Worm (Caenorhabditis elegans) whole organism, L1 larva: Measurements from ENCODE around the gene let-716.

ENCODE experiments used
- C16A3.4 ChIP-seq: fragments of 150-350 bp; optimal IDR thresholded peaks from 2 replicates; lab custom pipeline; 2014; ENCODE audit warnings: missing biosample characterization, missing genetic modification characterization
- C34B4.2 ChIP-seq: sonication (generic microtip); optimal IDR thresholded peaks from 2 replicates; lab custom pipeline; 2017; ENCODE audit warnings: mild to moderate bottlenecking, missing genetic modification characterization, missing compliant biosample characterization
- Y116A8C.19 ChIP-seq: sonication (generic microtip); optimal IDR thresholded peaks from 2 replicates; lab custom pipeline; 2016; ENCODE audit warnings: missing compliant biosample characterization, missing genetic modification characterization, borderline replicate concordance
- alr-1 ChIP-seq: fragments of 200-800 bp; sonication (Bioruptor generic); optimal IDR thresholded peaks from 2 replicates; lab custom pipeline; 2018; ENCODE audit warnings: borderline replicate concordance, mild to moderate bottlenecking, missing genetic modification characterization, missing compliant biosample characterization
- aly-2 ChIP-seq: fragments of 150-350 bp; optimal IDR thresholded peaks from 2 replicates; lab custom pipeline; 2014; ENCODE audit warnings: missing biosample characterization, missing genetic modification characterization
- ama-1 ChIP-seq: fragments of 150-350 bp; optimal IDR thresholded peaks from 2 replicates; lab custom pipeline; 2014
- ceh-63 ChIP-seq: fragments of 200-800 bp; sonication (Bioruptor generic); optimal IDR thresholded peaks from 2 replicates; lab custom pipeline; 2018; ENCODE audit warnings: mild to moderate bottlenecking, missing genetic modification characterization, missing compliant biosample characterization
- ceh-8 ChIP-seq: fragments of 200-800 bp; sonication (Bioruptor generic); optimal IDR thresholded peaks from 2 replicates; lab custom pipeline; 2018; ENCODE audit warnings: mild to moderate bottlenecking, missing genetic modification characterization, moderate library complexity, missing compliant biosample characterization
- ceh-88 ChIP-seq: fragments of 200-800 bp; sonication (Bioruptor generic); IDR thresholded peaks from 2 replicates; pipeline ENCODE4 v1.3.6; 2022; ENCODE audit warnings: missing genetic modification characterization, missing compliant biosample characterization
- ceh-90 ChIP-seq: sonication (generic microtip); optimal IDR thresholded peaks from 2 replicates; lab custom pipeline; 2016; ENCODE audit warnings: missing genetic modification characterization, missing compliant biosample characterization
- ces-1 ChIP-seq: fragments of 150-350 bp; optimal IDR thresholded peaks from 2 replicates; lab custom pipeline; 2014; ENCODE audit warnings: missing biosample characterization, missing genetic modification reagents, missing genetic modification characterization
- efl-3 ChIP-seq: fragments of 200-800 bp; sonication (Bioruptor generic); optimal IDR thresholded peaks from 2 replicates; lab custom pipeline; 2018; ENCODE audit warnings: mild to moderate bottlenecking, missing genetic modification characterization, missing compliant biosample characterization
- egl-27 ChIP-seq, 2 experiments: fragments of 150-350 bp in 1 of 2; sonication (generic microtip); optimal IDR thresholded peaks; 3 replicates each; lab custom pipeline; 2017 to 2018; ENCODE audit warnings: missing biosample characterization in 2 of 2, missing genetic modification characterization in 2 of 2, missing genetic modification reagents in 2 of 2
- elt-2 ChIP-seq: sonication (generic microtip); optimal IDR thresholded peaks from 2 replicates; lab custom pipeline; 2016; ENCODE audit warnings: missing genetic modification characterization, mild to moderate bottlenecking, inconsistent platforms, missing compliant biosample characterization, missing genetic modification reagents
- fkh-10 ChIP-seq: sonication (generic microtip); optimal IDR thresholded peaks from 2 replicates; lab custom pipeline; 2017; ENCODE audit warnings: missing biosample characterization, missing genetic modification reagents, missing genetic modification characterization
- fkh-4 ChIP-seq: sonication (generic microtip); optimal IDR thresholded peaks from 2 replicates; lab custom pipeline; 2016; ENCODE audit warnings: missing compliant biosample characterization, missing genetic modification characterization, borderline replicate concordance
- fkh-8 ChIP-seq: sonication (generic microtip); optimal IDR thresholded peaks from 2 replicates; lab custom pipeline; 2016; ENCODE audit warnings: mild to moderate bottlenecking, missing genetic modification characterization, missing compliant biosample characterization
- irx-1 ChIP-seq: sonication (generic microtip); optimal IDR thresholded peaks from 2 replicates; lab custom pipeline; 2016; ENCODE audit warnings: missing genetic modification characterization, missing compliant biosample characterization
- isw-1 ChIP-seq: fragments of 200-800 bp; sonication (Bioruptor generic); IDR thresholded peaks from 2 replicates; pipeline ENCODE4 v1.3.6; 2022; ENCODE audit warnings: missing genetic modification characterization, missing compliant biosample characterization
- jun-1 ChIP-seq: fragments of 150-350 bp; optimal IDR thresholded peaks from 2 replicates; lab custom pipeline; 2014; ENCODE audit warnings: missing biosample characterization, missing genetic modification reagents, missing genetic modification characterization
- lin-13 ChIP-seq: fragments of 150-350 bp; optimal IDR thresholded peaks from 2 replicates; lab custom pipeline; 2014; ENCODE audit warnings: missing biosample characterization, missing genetic modification reagents, missing genetic modification characterization
- lin-14 ChIP-seq: fragments of 200-800 bp; sonication (Bioruptor generic); optimal IDR thresholded peaks from 2 replicates; lab custom pipeline; 2018; ENCODE audit warnings: mild to moderate bottlenecking, missing genetic modification characterization, moderate library complexity, missing compliant biosample characterization
- lin-15B ChIP-seq: fragments of 150-350 bp; sonication (generic microtip); optimal IDR thresholded peaks from 3 replicates; lab custom pipeline; 2014; ENCODE audit warnings: missing biosample characterization, missing genetic modification characterization
- lin-35 ChIP-seq, 2 experiments: fragments of 150-350 bp; optimal IDR thresholded peaks; 2 replicates each; lab custom pipeline; 2014; ENCODE audit warnings: missing biosample characterization in 2 of 2, missing genetic modification characterization in 2 of 2, missing genetic modification reagents in 2 of 2
- lir-3 ChIP-seq: sonication (generic microtip); optimal IDR thresholded peaks from 2 replicates; lab custom pipeline; 2016; ENCODE audit warnings: mild to moderate bottlenecking, missing genetic modification characterization, moderate library complexity, missing compliant biosample characterization; ENCODE audit not compliant: poor library complexity
- lsy-2 ChIP-seq, 2 experiments: fragments of 150-350 bp; optimal IDR thresholded peaks; 2 replicates each; lab custom pipeline; 2014; ENCODE audit warnings: missing biosample characterization in 2 of 2, missing genetic modification characterization in 2 of 2
- mdl-1 ChIP-seq, 2 experiments: fragments of 150-350 bp; optimal IDR thresholded peaks; 2 replicates each; lab custom pipeline; 2014 to 2017; ENCODE audit warnings: missing biosample characterization in 2 of 2, missing genetic modification characterization in 2 of 2, inconsistent platforms in 1 of 2
- mef-2 ChIP-seq: fragments of 150-350 bp; optimal IDR thresholded peaks from 2 replicates; lab custom pipeline; 2014; ENCODE audit warnings: missing biosample characterization, missing genetic modification characterization
- nhr-12 ChIP-seq: sonication (generic microtip); optimal IDR thresholded peaks from 2 replicates; lab custom pipeline; 2017; ENCODE audit warnings: missing biosample characterization, missing genetic modification characterization
- nhr-19 ChIP-seq: fragments of 200-800 bp; sonication (Bioruptor generic); conservative IDR thresholded peaks from 2 replicates; pipeline ENCODE4 v1.3.6; 2022; ENCODE audit warnings: missing genetic modification characterization, missing compliant biosample characterization
- nhr-237 ChIP-seq: fragments of 150-350 bp; optimal IDR thresholded peaks from 2 replicates; lab custom pipeline; 2014; ENCODE audit warnings: missing biosample characterization, missing genetic modification characterization
- nhr-71 ChIP-seq: sonication (generic microtip); optimal IDR thresholded peaks from 2 replicates; lab custom pipeline; 2016; ENCODE audit warnings: mild to moderate bottlenecking, missing genetic modification characterization, moderate library complexity, missing compliant biosample characterization
- nhr-76 ChIP-seq: sonication (generic microtip); optimal IDR thresholded peaks from 2 replicates; lab custom pipeline; 2017; ENCODE audit warnings: missing biosample characterization, missing genetic modification characterization
- nhr-77 ChIP-seq: fragments of 150-350 bp; optimal IDR thresholded peaks from 2 replicates; lab custom pipeline; 2014; ENCODE audit warnings: missing biosample characterization, missing genetic modification characterization
- nhr-84 ChIP-seq: sonication (generic microtip); optimal IDR thresholded peaks from 2 replicates; lab custom pipeline; 2017; ENCODE audit warnings: missing biosample characterization, missing genetic modification characterization
- nhr-90 ChIP-seq: sonication (generic microtip); optimal IDR thresholded peaks from 2 replicates; lab custom pipeline; 2016; ENCODE audit warnings: mild to moderate bottlenecking, missing genetic modification characterization, missing compliant biosample characterization; ENCODE audit not compliant: poor library complexity
- pag-3 ChIP-seq: sonication (generic microtip); optimal IDR thresholded peaks from 2 replicates; lab custom pipeline; 2017; ENCODE audit warnings: missing genetic modification characterization, mild to moderate bottlenecking, missing compliant biosample characterization, antibody characterized with exemption, borderline replicate concordance; ENCODE audit not compliant: insufficient read depth
- pqm-1 ChIP-seq: sonication (generic microtip); optimal IDR thresholded peaks from 3 replicates; lab custom pipeline; 2017; ENCODE audit warnings: missing biosample characterization, missing genetic modification characterization
- rnt-1 ChIP-seq: sonication (generic microtip); optimal IDR thresholded peaks from 2 replicates; lab custom pipeline; 2016; ENCODE audit warnings: mild to moderate bottlenecking, missing genetic modification characterization, moderate library complexity, missing compliant biosample characterization
- snpc-4 ChIP-seq: fragments of 150-350 bp; optimal IDR thresholded peaks from 2 replicates; lab custom pipeline; 2014; ENCODE audit warnings: missing biosample characterization, missing genetic modification characterization
- sox-4 ChIP-seq: sonication (generic microtip); optimal IDR thresholded peaks from 2 replicates; lab custom pipeline; 2016; ENCODE audit warnings: missing genetic modification characterization, missing compliant biosample characterization
- swsn-7 ChIP-seq: sonication (generic microtip); optimal IDR thresholded peaks from 2 replicates; lab custom pipeline; 2016; ENCODE audit warnings: missing genetic modification characterization, missing compliant biosample characterization
- tlp-1 ChIP-seq: fragments of 150-350 bp; optimal IDR thresholded peaks from 2 replicates; lab custom pipeline; 2014; ENCODE audit warnings: missing biosample characterization, missing genetic modification characterization
- unc-130 ChIP-seq: fragments of 150-350 bp; optimal IDR thresholded peaks from 2 replicates; lab custom pipeline; 2017; ENCODE audit warnings: missing biosample characterization, missing genetic modification characterization, inconsistent platforms
- unc-30 ChIP-seq: sonication (generic microtip); optimal IDR thresholded peaks from 2 replicates; lab custom pipeline; 2017; ENCODE audit warnings: missing biosample characterization, missing genetic modification characterization
- unc-86 ChIP-seq: sonication (generic microtip); optimal IDR thresholded peaks from 2 replicates; lab custom pipeline; 2016; ENCODE audit warnings: missing genetic modification characterization, missing compliant biosample characterization
- vab-15 ChIP-seq: sonication (generic microtip); optimal IDR thresholded peaks from 2 replicates; lab custom pipeline; 2017; ENCODE audit warnings: missing genotype, mild to moderate bottlenecking, missing genetic modification characterization, missing compliant biosample characterization
- ztf-11 ChIP-seq, 2 experiments: sonication (generic microtip); optimal IDR thresholded peaks; 2 replicates each; lab custom pipeline; 2016 to 2017; ENCODE audit warnings: missing genetic modification characterization in 2 of 2, missing biosample characterization in 1 of 2, missing compliant biosample characterization in 1 of 2
- ztf-4 ChIP-seq: fragments of 150-350 bp; optimal IDR thresholded peaks from 2 replicates; lab custom pipeline; 2014; ENCODE audit warnings: missing biosample characterization, missing genetic modification characterization

let-716 gene

ce11 chrIII:6350424-6350823 lies 32.9 kb upstream of the let-716 start:
- TF ChIP-seq nhr-84 (tag; lab: Kevin White, UChicago) (no peak), lin-14 (peak; percentile 48), snpc-4 (no peak), fkh-10 (GFP tag; lab: Kevin White, UChicago) (peak; percentile 92)

- TF ChIP-seq snpc-4 (no peak), unc-86 (tag; lab: Kevin White, UChicago) (peak; percentile 4), lin-14 (peak; percentile 70), lin-15B (tag; lab: Kevin White, UChicago) (no peak), lir-3 (tag; lab: Kevin White, UChicago) (no peak), ztf-4 (tag; lab: Kevin White, UChicago) (no peak), sox-4 (no peak), mdl-1 (tag; optimal IDR thresholded peaks at IDR 0.05; lab: Kevin White, UChicago) (no peak), nhr-71 (tag; lab: Kevin White, UChicago) (peak; percentile 20), efl-3 (GFP tag; lab: Kevin White, UChicago) (no peak), elt-2 (tag; lab: Kevin White, UChicago) (no peak), unc-30 (tag; lab: Kevin White, UChicago) (no peak), ceh-88 (GFP tag; lab: Robert Waterston, UW) (no peak), vab-15 (no peak), isw-1 (no peak), ceh-63 (peak; percentile 63), C16A3.4 (tag; lab: Kevin White, UChicago) (no peak), unc-130 (tag; lab: Kevin White, UChicago) (no peak), fkh-8 (no peak), pag-3 (no peak)
Observed at ce11 chrIII:6351438-6351837, 31.9 kb upstream of the let-716 start.

- peak; percentile 54 for TF ChIP-seq swsn-7 (tag; lab: Kevin White, UChicago)
- peak; percentile 15 for TF ChIP-seq lir-3 (tag; lab: Kevin White, UChicago)
- no peak for TF ChIP-seq elt-2 (tag; lab: Kevin White, UChicago)
- no peak for TF ChIP-seq fkh-4 (tag; lab: Kevin White, UChicago)
- no peak for TF ChIP-seq nhr-12
- no peak for TF ChIP-seq ceh-8 (GFP tag; lab: Kevin White, UChicago)
- TF ChIP-seq nhr-76 = no peak
- no peak for TF ChIP-seq jun-1
- no peak for TF ChIP-seq lin-35 (GFP tag; optimal IDR thresholded peaks at IDR 0.05; lab: Kevin White, UChicago)
- TF ChIP-seq mdl-1 (tag; optimal IDR thresholded peaks at IDR 0.05; lab: Kevin White, UChicago) = no peak
- no peak for TF ChIP-seq nhr-237 (tag; lab: Kevin White, UChicago)
- TF ChIP-seq nhr-19 (GFP tag; lab: Robert Waterston, UW) = peak; percentile 18; the same call in 1 of the 2 replicates
- TF ChIP-seq isw-1 = no peak
- no peak for TF ChIP-seq egl-27 (tag; optimal IDR thresholded peaks at IDR 0.05; lab: Kevin White, UChicago)
- no peak for TF ChIP-seq sox-4
- TF ChIP-seq ztf-11 (tag; optimal IDR thresholded peaks at IDR 0.05; lab: Kevin White, UChicago) = no peak
- TF ChIP-seq nhr-84 (tag; lab: Kevin White, UChicago) = no peak
- no peak for TF ChIP-seq nhr-90 (tag; lab: Kevin White, UChicago)
- TF ChIP-seq alr-1 = no peak
- TF ChIP-seq ces-1 (GFP tag; lab: Kevin White, UChicago) = peak; percentile 21
- no peak for TF ChIP-seq lin-13
- peak; percentile 27 for TF ChIP-seq ama-1
- peak; percentile 10 to 24 for TF ChIP-seq lsy-2 (tag; optimal IDR thresholded peaks at IDR 0.05; lab: Kevin White, UChicago)
- no peak for TF ChIP-seq C34B4.2 (tag; lab: Kevin White, UChicago)
- TF ChIP-seq pqm-1 (tag; lab: Kevin White, UChicago) = no peak
- no peak for TF ChIP-seq efl-3 (GFP tag; lab: Kevin White, UChicago)
- no peak for TF ChIP-seq unc-30 (tag; lab: Kevin White, UChicago)
- no peak for TF ChIP-seq rnt-1 (tag; lab: Kevin White, UChicago)
- no peak for TF ChIP-seq lin-15B (tag; lab: Kevin White, UChicago)
- no peak for TF ChIP-seq tlp-1 (tag; lab: Kevin White, UChicago)
- TF ChIP-seq mef-2 = no peak
- TF ChIP-seq ceh-90 (tag; lab: Kevin White, UChicago) = no peak
- TF ChIP-seq fkh-10 (GFP tag; lab: Kevin White, UChicago) = peak; percentile 88
- TF ChIP-seq fkh-8 = peak; percentile 64
- no peak for TF ChIP-seq irx-1 (tag; lab: Kevin White, UChicago)
- no peak for TF ChIP-seq nhr-77
- TF ChIP-seq aly-2 (tag; lab: Kevin White, UChicago) = no peak
- TF ChIP-seq Y116A8C.19 = no peak
Observed at ce11 chrIII:6352459-6352858, 30.9 kb upstream of the let-716 start.
